Fruit fly (Drosophila melanogaster): ENCODE data around the gene Galphaf.

Galphaf gene

dm6 chr3L:16635566-16636210, 32.0 kb downstream of the Galphaf start (continued):
- no peak for TF ChIP-seq Hr78 (GFP tag; optimal IDR thresholded peaks at IDR 0.05)
- TF ChIP-seq cwo (GFP tag; optimal IDR thresholded peaks at IDR 0.05): no peak
- TF ChIP-seq CG2678 (tag; optimal IDR thresholded peaks at IDR 0.05): peak; percentile 59
- TF ChIP-seq bowl (GFP tag; IDR thresholded peaks at IDR 0.05): no peak
- no peak for TF ChIP-seq CG4404 (GFP tag; IDR thresholded peaks at IDR 0.05)
- TF ChIP-seq al (GFP tag; IDR thresholded peaks at IDR 0.05): no peak
- TF ChIP-seq CG7271 (tag; optimal IDR thresholded peaks at IDR 0.05): no peak
- no peak for TF ChIP-seq CG10565 (GFP tag; optimal IDR thresholded peaks at IDR 0.05)
- no peak for TF ChIP-seq GATAe (GFP tag; conservative IDR thresholded peaks at IDR 0.05)
- TF ChIP-seq dm (GFP tag; optimal IDR thresholded peaks at IDR 0.05): no peak
- TF ChIP-seq CoRest (tag; optimal IDR thresholded peaks at IDR 0.05): peak; percentile 33
- no peak for TF ChIP-seq lbe (GFP tag; optimal IDR thresholded peaks at IDR 0.05)
- no peak for TF ChIP-seq C15 (GFP tag; IDR thresholded peaks at IDR 0.05)
- TF ChIP-seq HmgZ (tag; optimal IDR thresholded peaks at IDR 0.05): no peak
- no peak for TF ChIP-seq chm (GFP tag; IDR thresholded peaks at IDR 0.05)
- TF ChIP-seq CG8089 (GFP tag; optimal IDR thresholded peaks at IDR 0.05): no peak
- TF ChIP-seq E2f2 (GFP tag; IDR thresholded peaks at IDR 0.05): no peak
- no peak for TF ChIP-seq CG15073 (GFP tag; optimal IDR thresholded peaks at IDR 0.05)
- TF ChIP-seq CG1792 (GFP tag; optimal IDR thresholded peaks at IDR 0.05): no peak
- TF ChIP-seq CG3838 (GFP tag; optimal IDR thresholded peaks at IDR 0.05): no peak
- TF ChIP-seq CG42726 (GFP tag; IDR thresholded peaks at IDR 0.05; ENCODE audit: partially characterized antibody): no peak
- TF ChIP-seq CG14050 (GFP tag; IDR thresholded peaks at IDR 0.05): no peak
- no peak for TF ChIP-seq cad (GFP tag; optimal IDR thresholded peaks at IDR 0.05)
- no peak for TF ChIP-seq jumu (GFP tag; optimal IDR thresholded peaks at IDR 0.05)
- peak; percentile 14 for TF ChIP-seq CG17829 (tag; optimal IDR thresholded peaks at IDR 0.05)
- peak; percentile 4 for TF ChIP-seq Meics (GFP tag; optimal IDR thresholded peaks at IDR 0.05)
- no peak for TF ChIP-seq nerfin-2 (GFP tag; IDR thresholded peaks at IDR 0.05; ENCODE audit: partially characterized antibody)
- TF ChIP-seq CG18599 (GFP tag; optimal IDR thresholded peaks at IDR 0.05): no peak
- TF ChIP-seq CG15011 (GFP tag; optimal IDR thresholded peaks at IDR 0.05): no peak
- no peak for TF ChIP-seq cas (GFP tag; IDR thresholded peaks at IDR 0.05)
- no peak for TF ChIP-seq CG9215 (GFP tag; IDR thresholded peaks at IDR 0.05)
- peak; percentile 18 for TF ChIP-seq Sox100B (GFP tag; optimal IDR thresholded peaks at IDR 0.05)
- no peak for TF ChIP-seq pum (GFP tag; optimal IDR thresholded peaks at IDR 0.05)
- TF ChIP-seq CG33557 (GFP tag; optimal IDR thresholded peaks at IDR 0.05): no peak
- peak; percentile 2 for TF ChIP-seq CG1233 (GFP tag; optimal IDR thresholded peaks at IDR 0.05)
- no peak for TF ChIP-seq gcm2 (GFP tag; optimal IDR thresholded peaks at IDR 0.05)
- TF ChIP-seq dmrt11E (tag; optimal IDR thresholded peaks at IDR 0.05): peak; percentile 6
- TF ChIP-seq CG10979 (tag; optimal IDR thresholded peaks at IDR 0.05): peak; percentile 49
- TF ChIP-seq CG9727 (GFP tag; optimal IDR thresholded peaks at IDR 0.05): peak; percentile 16
- TF ChIP-seq CG31365 (tag; optimal IDR thresholded peaks at IDR 0.05): no peak
- TF ChIP-seq NC2α (GFP tag; optimal IDR thresholded peaks at IDR 0.05): no peak
- no peak for TF ChIP-seq CG3407 (GFP tag; optimal IDR thresholded peaks at IDR 0.05)
- peak; percentile 37 for TF ChIP-seq phol (tag; optimal IDR thresholded peaks at IDR 0.05)
- no peak for TF ChIP-seq Asciz (GFP tag; optimal IDR thresholded peaks at IDR 0.05)
- TF ChIP-seq exex (tag; optimal IDR thresholded peaks at IDR 0.05): no peak
- TF ChIP-seq CrebB (tag; optimal IDR thresholded peaks at IDR 0.05): no peak
- no peak for TF ChIP-seq Dfd (GFP tag; optimal IDR thresholded peaks at IDR 0.05)
- no peak for TF ChIP-seq CG12236 (GFP tag; optimal IDR thresholded peaks at IDR 0.05)
- TF ChIP-seq Neu2 (GFP tag; optimal IDR thresholded peaks at IDR 0.05; ENCODE audit: borderline replicate concordance): no peak
- no peak for TF ChIP-seq CG33213 (GFP tag; optimal IDR thresholded peaks at IDR 0.05)

Measured in whole organism, embryonic.